Worm (Caenorhabditis elegans): ENCODE data around the gene noah-2.

The noah-2 gene

DNA sequence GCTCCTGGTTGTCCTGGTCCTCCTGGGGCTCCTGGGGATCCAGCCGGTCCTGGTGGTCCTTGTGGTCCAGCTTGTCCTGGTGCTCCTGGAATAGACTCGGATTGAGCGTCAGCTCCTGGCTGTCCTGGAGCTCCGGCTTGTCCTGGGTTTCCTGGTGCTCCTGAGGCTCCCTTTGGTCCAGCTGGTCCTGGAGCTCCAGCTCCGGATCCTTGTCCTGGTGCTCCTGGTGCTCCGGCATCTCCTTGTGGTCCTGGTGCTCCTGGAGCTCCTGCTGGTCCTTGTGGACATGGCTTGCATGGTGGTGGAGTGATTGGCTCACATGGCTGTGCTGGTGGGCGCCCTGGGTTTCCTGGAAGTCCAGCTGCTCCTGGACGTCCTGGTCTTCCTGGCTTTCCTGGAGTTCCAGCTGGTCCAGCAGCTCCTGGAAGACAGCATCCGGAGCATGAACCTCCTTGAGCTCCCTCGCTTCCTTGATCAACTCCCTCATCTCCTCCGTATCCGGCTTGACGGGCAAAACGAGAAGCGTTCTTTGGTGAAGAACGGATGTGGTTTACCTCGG lies 7.6 kb downstream of the noah-2 start (continued):
- TF ChIP-seq lin-15B (tag; optimal IDR thresholded peaks at IDR 0.05) = no peak

DNA sequence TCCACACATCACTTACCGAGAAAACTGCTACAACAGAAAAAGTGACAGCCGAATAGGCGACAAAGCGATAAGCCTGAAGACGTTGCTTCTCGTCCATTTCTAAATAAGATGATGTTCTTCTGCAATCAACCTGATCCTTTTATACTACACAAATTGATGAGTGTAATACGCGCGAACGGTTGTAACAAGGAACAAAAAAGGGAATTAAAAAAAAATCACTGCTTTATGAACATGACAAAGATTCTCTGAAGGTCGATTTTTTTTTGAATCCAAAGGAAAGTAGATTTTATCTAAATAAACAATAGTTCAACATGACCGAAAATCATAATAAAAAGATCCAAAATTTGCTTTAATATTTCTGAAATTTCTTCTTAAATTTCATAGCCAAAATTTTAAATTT lies 8.2 kb downstream of the noah-2 start, which contains the start of gene col-133:
Gene col-133, minus strand, starts transcription at position 101 of the 400 bp plus-strand sequence.
- TF ChIP-seq php-3 (GFP tag; IDR thresholded peaks at IDR 0.05) (no peak), ceh-28 (tag; optimal IDR thresholded peaks at IDR 0.05) (no peak), Y75B8A.6 (GFP tag; IDR thresholded peaks at IDR 0.05) (no peak), cey-2 (tag; optimal IDR thresholded peaks at IDR 0.05; ENCODE audit: borderline replicate concordance, insufficient read depth) (no peak), lin-29 (GFP tag; IDR thresholded peaks at IDR 0.05) (no peak), mxl-3 (GFP tag; optimal IDR thresholded peaks at IDR 0.05) (no peak), unc-62 (GFP tag; optimal IDR thresholded peaks at IDR 0.05 in 1 of 2) (no peak), unc-62 (tag; optimal IDR thresholded peaks at IDR 0.05) (no peak), lim-7 (GFP tag; IDR thresholded peaks at IDR 0.05) (no peak), ztf-7 (tag; optimal IDR thresholded peaks at IDR 0.05) (no peak), F44E2.7 (GFP tag; IDR thresholded peaks at IDR 0.05) (no peak), fos-1 (tag; optimal IDR thresholded peaks at IDR 0.05) (no peak), hlh-11 (tag; optimal IDR thresholded peaks at IDR 0.05) (no peak), snpc-1.2 (GFP tag; IDR thresholded peaks at IDR 0.05) (no peak), zfp-3 (GFP tag; conservative IDR thresholded peaks at IDR 0.05) (no peak), nhr-28 (tag; optimal IDR thresholded peaks at IDR 0.05) (no peak), F37D6.2 (tag; optimal IDR thresholded peaks at IDR 0.05) (no peak)

DNA sequence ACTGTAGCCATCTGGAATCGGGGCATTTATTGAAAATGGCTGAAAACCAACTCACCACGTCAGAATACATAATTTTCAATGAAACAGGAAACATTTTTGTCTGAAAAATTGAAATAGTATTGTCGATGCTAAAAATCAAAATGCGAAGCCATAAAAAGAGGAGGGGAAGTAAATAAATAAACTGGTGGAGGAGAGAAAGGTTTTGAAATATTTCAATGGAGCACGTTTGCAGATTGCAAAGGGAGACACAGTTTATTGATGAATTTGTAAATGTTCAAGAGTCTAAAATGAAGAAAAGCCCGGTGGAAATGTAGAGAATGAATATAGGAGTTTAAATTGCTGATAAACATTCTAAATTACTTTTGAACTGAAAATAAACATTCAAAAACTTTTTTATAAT lies 12.0 kb downstream of the noah-2 start, which contains the start of gene F52B11.5:
Gene F52B11.5, minus strand, starts transcription at position 178 of the 400 bp plus-strand sequence.
- peak; percentile 39 for TF ChIP-seq dve-1 (tag; optimal IDR thresholded peaks at IDR 0.05; ENCODE audit: insufficient read depth)
- no peak for TF ChIP-seq F37D6.2 (tag; optimal IDR thresholded peaks at IDR 0.05)
- TF ChIP-seq lin-13 (GFP tag; optimal IDR thresholded peaks at IDR 0.05) = no peak
- peak; percentile 43; the same call in 1 of the 2 replicates for TF ChIP-seq lin-38 (GFP tag; IDR thresholded peaks at IDR 0.05)
- no peak for TF ChIP-seq daf-16 (GFP tag; optimal IDR thresholded peaks at IDR 0.05)
- TF ChIP-seq daf-16 (tag; optimal IDR thresholded peaks at IDR 0.05) = peak; percentile 74
- peak; percentile 39 for TF ChIP-seq nhr-77 (tag; optimal IDR thresholded peaks at IDR 0.05)
- peak; percentile 37 for TF ChIP-seq pqm-1 (tag; optimal IDR thresholded peaks at IDR 0.05)
- peak; percentile 28 for TF ChIP-seq nhr-28 (tag; optimal IDR thresholded peaks at IDR 0.05)
- TF ChIP-seq T26A8.4 (GFP tag; IDR thresholded peaks at IDR 0.05) = no peak
- TF ChIP-seq nhr-6 (tag; optimal IDR thresholded peaks at IDR 0.05) = peak; percentile 52
- no peak for TF ChIP-seq pha-4 (GFP tag; IDR thresholded peaks at IDR 0.05)
- TF ChIP-seq pha-4 (tag; optimal IDR thresholded peaks at IDR 0.05) = no peak
- TF ChIP-seq egl-43 (GFP tag; IDR thresholded peaks at IDR 0.05) = no peak
- TF ChIP-seq dpl-1 (GFP tag; optimal IDR thresholded peaks at IDR 0.05) = peak; percentile 26
- no peak for TF ChIP-seq daf-8 (GFP tag; IDR thresholded peaks at IDR 0.05)
- TF ChIP-seq snpc-4 (tag; optimal IDR thresholded peaks at IDR 0.05) = no peak
- TF ChIP-seq madf-5 (GFP tag; IDR thresholded peaks at IDR 0.05) = no peak
- TF ChIP-seq Y75B8A.6 (GFP tag; IDR thresholded peaks at IDR 0.05) = no peak
- no peak for TF ChIP-seq hlh-30 (tag; optimal IDR thresholded peaks at IDR 0.05; ENCODE audit: insufficient read depth)
- TF ChIP-seq zfp-2 (tag; optimal IDR thresholded peaks at IDR 0.05) = no peak
- 0 out of 2 replicates have a peak, but pooled peaks have one; percentile 24 for TF ChIP-seq php-3 (GFP tag; IDR thresholded peaks at IDR 0.05)
- TF ChIP-seq tag-97 (GFP tag; IDR thresholded peaks at IDR 0.05) = no peak
- no peak for TF ChIP-seq daf-19 (GFP tag; conservative IDR thresholded peaks at IDR 0.05)
- no peak for TF ChIP-seq ceh-62 (tag; optimal IDR thresholded peaks at IDR 0.05)
- TF ChIP-seq duxl-1 (tag; optimal IDR thresholded peaks at IDR 0.05; ENCODE audit: poor library complexity) = no peak
- no peak for TF ChIP-seq snpc-1.2 (GFP tag; IDR thresholded peaks at IDR 0.05)
- no peak for TF ChIP-seq sdz-12 (GFP tag; optimal IDR thresholded peaks at IDR 0.05)
- TF ChIP-seq zfp-3 (GFP tag; conservative IDR thresholded peaks at IDR 0.05) = no peak
